Comparison of ENCODE assay signal across 4 fruit fly cellular contexts in genomic region chr3R:8654058-8654457, dm6.
TF ChIP-seq lines count a peak whose summit lies in the region.

No protein-coding gene starts in this region.

- TF ChIP-seq CTCF in whole organism, embryonic (GFP tag; optimal IDR thresholded peaks at IDR 0.05; lab: Kevin White, UChicago): no peak

TF ChIP-seq in whole organism, adult, 20 proteins besides CTCF, POLR2A, EP300 and RAD21:
- TF ChIP-seq cic (GFP tag; optimal IDR thresholded peaks at IDR 0.05; lab: Kevin White, UChicago) (peak; percentile 77), ovo (GFP tag; optimal IDR thresholded peaks at IDR 0.05; lab: Kevin White, UChicago) (no peak), CG1620 (GFP tag; optimal IDR thresholded peaks at IDR 0.05; lab: Kevin White, UChicago) (no peak), CG7045 (GFP tag; optimal IDR thresholded peaks at IDR 0.05; lab: Kevin White, UChicago) (peak; percentile 37), pad (GFP tag; optimal IDR thresholded peaks at IDR 0.05; lab: Kevin White, UChicago) (peak; percentile 46), Mnt (GFP tag; optimal IDR thresholded peaks at IDR 0.05; lab: Kevin White, UChicago) (no peak), cnc (optimal IDR thresholded peaks at IDR 0.05; lab: Kevin White, UChicago) (no peak), Hr96 (GFP tag; optimal IDR thresholded peaks at IDR 0.05; lab: Kevin White, UChicago) (no peak), CG7101 (tag; optimal IDR thresholded peaks at IDR 0.05; lab: Kevin White, UChicago) (peak; percentile 54), Crg-1 (GFP tag; optimal IDR thresholded peaks at IDR 0.05; lab: Kevin White, UChicago) (peak; percentile 65), CG33017 (tag; optimal IDR thresholded peaks at IDR 0.05; lab: Kevin White, UChicago) (peak; percentile 34), CG11617 (GFP tag; optimal IDR thresholded peaks at IDR 0.05; lab: Kevin White, UChicago) (peak; percentile 22), CG14711 (tag; optimal IDR thresholded peaks at IDR 0.05; lab: Kevin White, UChicago) (no peak), CG12768 (GFP tag; optimal IDR thresholded peaks at IDR 0.05; lab: Kevin White, UChicago) (peak; percentile 65), tj (GFP tag; optimal IDR thresholded peaks at IDR 0.05; lab: Kevin White, UChicago) (peak; percentile 21), bab1 (GFP tag; optimal IDR thresholded peaks at IDR 0.05; lab: Kevin White, UChicago) (no peak), CG5204 (GFP tag; optimal IDR thresholded peaks at IDR 0.05; lab: Kevin White, UChicago) (no peak), kay (GFP tag; lab: Kevin White, UChicago; ENCODE audit: borderline replicate concordance) (no peak), toe (GFP tag; optimal IDR thresholded peaks at IDR 0.05; lab: Kevin White, UChicago) (no peak), Clk (GFP tag; optimal IDR thresholded peaks at IDR 0.05; lab: Kevin White, UChicago) (no peak)

TF ChIP-seq in whole organism, embryonic, 481 proteins besides CTCF, POLR2A, EP300 and RAD21:
- no peak for TF ChIP-seq Hmx (GFP tag; optimal IDR thresholded peaks at IDR 0.05; lab: Kevin White, UChicago)
- no peak for TF ChIP-seq CG12744 (GFP tag; optimal IDR thresholded peaks at IDR 0.05; lab: Kevin White, UChicago)
- peak; percentile 71 for TF ChIP-seq Ets65A (GFP tag; lab: Kevin White, UChicago)
- TF ChIP-seq gsb (GFP tag; IDR thresholded peaks at IDR 0.05; lab: Robert Waterston, UW): 0 out of 2 replicates have a peak, but pooled peaks have one; percentile 29
- TF ChIP-seq Usf (GFP tag; optimal IDR thresholded peaks at IDR 0.05; lab: Kevin White, UChicago): no peak
- TF ChIP-seq sens (GFP tag; lab: Kevin White, UChicago): peak; percentile 53
- TF ChIP-seq Med (GFP tag; lab: Kevin White, UChicago): peak; percentile 75
- no peak for TF ChIP-seq chm (GFP tag; IDR thresholded peaks at IDR 0.05; lab: Robert Waterston, UW)

TF ChIP-seq in whole organism, prepupa, 60 proteins besides CTCF, POLR2A, EP300 and RAD21:
- no peak for TF ChIP-seq CG11762 (GFP tag; optimal IDR thresholded peaks at IDR 0.05; lab: Kevin White, UChicago; ENCODE audit: insufficient read depth)
- TF ChIP-seq fkh (GFP tag; optimal IDR thresholded peaks at IDR 0.05; lab: Kevin White, UChicago): peak; percentile 40
- TF ChIP-seq Hr39 (GFP tag; optimal IDR thresholded peaks at IDR 0.05; lab: Kevin White, UChicago): no peak

TF ChIP-seq in whole organism, wandering third instar larva, 38 proteins besides CTCF, POLR2A, EP300 and RAD21:
- TF ChIP-seq foxo (GFP tag; optimal IDR thresholded peaks at IDR 0.05; lab: Kevin White, UChicago) (peak in 1 of 2 experiments; percentile 14), br (GFP tag; optimal IDR thresholded peaks at IDR 0.05; lab: Kevin White, UChicago) (peak; percentile 25), dl (GFP tag; optimal IDR thresholded peaks at IDR 0.05; lab: Kevin White, UChicago; ENCODE audit: insufficient read depth in 1 of 2, partially characterized antibody in 2 of 2) (no peak), h (GFP tag; optimal IDR thresholded peaks at IDR 0.05; lab: Kevin White, UChicago) (peak; percentile 55), Hr83 (GFP tag; optimal IDR thresholded peaks at IDR 0.05; lab: Kevin White, UChicago; ENCODE audit: poor library complexity, severe bottlenecking) (peak; percentile 89)
